Fruit fly (Drosophila melanogaster): ENCODE data around the gene Obp83ef.

Obp83ef gene

dm6 chr3R:6149593-6149992, 38.8 kb upstream of the Obp83ef start:
- TF ChIP-seq eg (GFP tag; IDR thresholded peaks at IDR 0.05): peak; percentile 26; the same call in 1 of the 3 replicates
- no peak for TF ChIP-seq CG16779 (tag; optimal IDR thresholded peaks at IDR 0.05)

dm6 chr3R:6149130-6149529, 38.3 kb upstream of the Obp83ef start:
- TF ChIP-seq Eip78C (GFP tag) (peak; percentile 77), Sox15 (GFP tag; optimal IDR thresholded peaks at IDR 0.05) (no peak), CG32006 (GFP tag; optimal IDR thresholded peaks at IDR 0.05) (peak; percentile 46), Hr4 (GFP tag; optimal IDR thresholded peaks at IDR 0.05) (peak; percentile 20), CG6276 (GFP tag; optimal IDR thresholded peaks at IDR 0.05) (peak; percentile 16)

dm6 chr3R:6141768-6142167, 30.9 kb upstream of the Obp83ef start:
- TF ChIP-seq eg (GFP tag; IDR thresholded peaks at IDR 0.05): 0 out of 3 replicates have a peak, but pooled peaks have one; percentile 35
- no peak for TF ChIP-seq svp (GFP tag)

DNA sequence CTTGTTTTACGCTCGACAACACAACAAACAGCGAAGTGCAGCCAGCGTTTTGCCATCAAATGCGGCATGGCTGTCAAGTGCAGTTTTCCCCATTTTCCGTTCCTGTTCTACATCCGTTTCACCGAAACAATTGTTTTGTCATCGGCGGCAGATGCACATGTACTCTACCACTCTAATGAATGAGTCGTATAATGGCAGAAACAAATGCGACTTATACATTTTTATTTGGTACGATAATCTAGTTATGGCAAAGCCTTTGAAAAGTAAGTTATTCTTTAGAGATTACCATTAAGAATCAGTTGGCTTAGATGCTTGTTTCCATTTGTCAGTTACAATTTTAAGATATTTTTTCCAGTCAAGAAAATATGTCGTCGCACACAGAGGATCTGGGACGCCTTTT, 11.5 kb upstream of the Obp83ef start, which contains the start of gene Vha14-2:
Gene Vha14-2 (plus strand): TSS at position 301 of the 400 bp plus-strand sequence.
- no peak for TF ChIP-seq CG6163 (GFP tag; IDR thresholded peaks at IDR 0.05)
- no peak for TF ChIP-seq CG8319 (GFP tag; optimal IDR thresholded peaks at IDR 0.05)
- no peak for TF ChIP-seq fd59A (GFP tag; optimal IDR thresholded peaks at IDR 0.05)
- no peak for TF ChIP-seq Hr38 (GFP tag; optimal IDR thresholded peaks at IDR 0.05)
- TF ChIP-seq eg (GFP tag; IDR thresholded peaks at IDR 0.05): no peak

- peak; percentile 48; the same call in 2 of the 3 replicates for TF ChIP-seq CG6163 (GFP tag; IDR thresholded peaks at IDR 0.05)
- peak; percentile 72 for TF ChIP-seq CG3919 (GFP tag; optimal IDR thresholded peaks at IDR 0.05)
- TF ChIP-seq CG6808 (GFP tag; optimal IDR thresholded peaks at IDR 0.05): peak; percentile 84
- peak; percentile 80 for TF ChIP-seq achi (GFP tag; optimal IDR thresholded peaks at IDR 0.05)
- peak; percentile 81 for TF ChIP-seq CG34406 (GFP tag; optimal IDR thresholded peaks at IDR 0.05)
- TF ChIP-seq Hr38 (GFP tag; optimal IDR thresholded peaks at IDR 0.05): no peak
- peak; percentile 64 for TF ChIP-seq CG11762 (GFP tag; optimal IDR thresholded peaks at IDR 0.05; ENCODE audit: insufficient read depth)
- TF ChIP-seq Eip75B (GFP tag; optimal IDR thresholded peaks at IDR 0.05): peak; percentile 79
- peak; percentile 81 for TF ChIP-seq lz (GFP tag; optimal IDR thresholded peaks at IDR 0.05)
- peak; percentile 71 for TF ChIP-seq dsx (GFP tag; optimal IDR thresholded peaks at IDR 0.05; ENCODE audit: poor library complexity, severe bottlenecking)
- TF ChIP-seq Ets96B (tag; optimal IDR thresholded peaks at IDR 0.05): peak; percentile 77
- peak; percentile 71 for TF ChIP-seq CG4318 (GFP tag; optimal IDR thresholded peaks at IDR 0.05)
- TF ChIP-seq CG11294 (GFP tag; IDR thresholded peaks at IDR 0.05): no peak
- TF ChIP-seq CG8319 (GFP tag; optimal IDR thresholded peaks at IDR 0.05): peak; percentile 62
- peak; percentile 79 for TF ChIP-seq pdm3 (GFP tag; optimal IDR thresholded peaks at IDR 0.05)
- TF ChIP-seq net (GFP tag; optimal IDR thresholded peaks at IDR 0.05): peak; percentile 76
- peak; percentile 92 for TF ChIP-seq vri (GFP tag; optimal IDR thresholded peaks at IDR 0.05)
- peak; percentile 5 for TF ChIP-seq CG6854 (GFP tag; optimal IDR thresholded peaks at IDR 0.05)
- peak; percentile 79 for TF ChIP-seq spab (GFP tag; optimal IDR thresholded peaks at IDR 0.05)
- TF ChIP-seq Blimp-1 (GFP tag; optimal IDR thresholded peaks at IDR 0.05): peak; percentile 42
- TF ChIP-seq Lpt (GFP tag; optimal IDR thresholded peaks at IDR 0.05): peak; percentile 72
- peak; percentile 78 for TF ChIP-seq acj6 (GFP tag; optimal IDR thresholded peaks at IDR 0.05)
- TF ChIP-seq Sox15 (GFP tag; optimal IDR thresholded peaks at IDR 0.05): peak; percentile 69
- TF ChIP-seq OdsH (GFP tag; optimal IDR thresholded peaks at IDR 0.05): peak; percentile 75
- peak; percentile 61 for TF ChIP-seq Gug (GFP tag; IDR thresholded peaks at IDR 0.05)
- no peak for TF ChIP-seq fkh (GFP tag; optimal IDR thresholded peaks at IDR 0.05)
- peak; percentile 85 for TF ChIP-seq Sox14 (GFP tag; optimal IDR thresholded peaks at IDR 0.05)
- TF ChIP-seq CG3032 (tag; optimal IDR thresholded peaks at IDR 0.05): peak; percentile 82
- TF ChIP-seq CG10631 (GFP tag; optimal IDR thresholded peaks at IDR 0.05): peak; percentile 79
- peak; percentile 69 for TF ChIP-seq Smox (GFP tag; optimal IDR thresholded peaks at IDR 0.05)
- no peak for TF ChIP-seq Eip93F (GFP tag; optimal IDR thresholded peaks at IDR 0.05)
- TF ChIP-seq CG10669 (GFP tag; optimal IDR thresholded peaks at IDR 0.05): peak; percentile 74
- TF ChIP-seq Ets21C (GFP tag; optimal IDR thresholded peaks at IDR 0.05): peak; percentile 69
- peak; percentile 66 for TF ChIP-seq CG7368 (GFP tag; optimal IDR thresholded peaks at IDR 0.05)
These were observed 1.6 kb upstream of the Obp83ef start, which contains the start of gene Obp83g for dm6 chr3R:6112252-6112995. Obp83g (minus strand) TSS chr3R:6112302.

Data from whole organism, prepupa.